Worm (Caenorhabditis elegans): ENCODE data around the gene C53B4.3.

DNA sequence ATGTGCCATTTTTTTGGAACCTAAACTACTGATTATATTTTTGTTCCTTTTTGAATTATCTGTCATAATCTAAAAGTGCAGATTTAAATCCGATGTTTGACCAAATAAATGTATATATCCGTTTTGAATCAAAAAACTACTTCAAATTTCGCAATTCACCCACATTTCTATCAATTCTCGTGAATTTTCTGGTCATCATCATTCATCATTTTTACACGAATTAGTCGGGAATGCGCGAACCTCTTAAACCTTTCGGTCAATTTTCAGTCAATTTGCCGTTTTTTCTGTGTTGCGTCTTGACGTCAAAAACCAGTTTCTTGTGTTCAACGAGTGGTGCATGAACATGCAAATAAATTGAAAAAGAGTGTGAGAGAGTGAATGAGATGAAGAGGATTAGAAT is 19.4 kb downstream of the C53B4.3 start:
- no peak for TF ChIP-seq unc-62 (GFP tag; optimal IDR thresholded peaks at IDR 0.05)
- TF ChIP-seq nhr-67 (tag; optimal IDR thresholded peaks at IDR 0.05), result no peak
- no peak for TF ChIP-seq lin-39 (tag; optimal IDR thresholded peaks at IDR 0.05)
